Worm (Caenorhabditis elegans): ENCODE data around the gene T08E11.1.

ce11 chrII:1806358-1806757 lies 29.9 kb upstream of the T08E11.1 start, which contains the start of gene C08F1.12:
- TF ChIP-seq fos-1 (tag; optimal IDR thresholded peaks at IDR 0.05) (no peak), snpc-4 (tag; optimal IDR thresholded peaks at IDR 0.05) (no peak), Y105C5A.15 (GFP tag; IDR thresholded peaks at IDR 0.05) (no peak), aly-2 (tag; optimal IDR thresholded peaks at IDR 0.05) (no peak), zfp-3 (GFP tag; conservative IDR thresholded peaks at IDR 0.05) (no peak), ceh-82 (tag; optimal IDR thresholded peaks at IDR 0.05) (no peak), nhr-28 (tag; optimal IDR thresholded peaks at IDR 0.05) (no peak), dve-1 (tag; optimal IDR thresholded peaks at IDR 0.05; ENCODE audit: insufficient read depth) (no peak), tag-97 (GFP tag; IDR thresholded peaks at IDR 0.05) (no peak), jun-1 (tag; optimal IDR thresholded peaks at IDR 0.05) (no peak), ztf-7 (tag; optimal IDR thresholded peaks at IDR 0.05) (no peak), sdz-12 (GFP tag; optimal IDR thresholded peaks at IDR 0.05) (no peak), nhr-77 (tag; optimal IDR thresholded peaks at IDR 0.05) (no peak), zag-1 (tag; optimal IDR thresholded peaks at IDR 0.05) (no peak)
